Worm (Caenorhabditis elegans) whole organism, L4 larva: ENCODE data around the gene Y54F10AM.11.
"Not testable (repeated sequence)": the region's sequence is repeated elsewhere in the genome, so short reads cannot be mapped to it uniquely, and the experiment has no call there.

ENCODE experiments used
- aha-1 ChIP-seq: fragments of 150-350 bp; peaks from one replicate; lab custom pipeline; 2014; ENCODE audit warnings: missing biosample characterization, missing genetic modification characterization
- ama-1 ChIP-seq: fragments of 150-350 bp; optimal IDR thresholded peaks from 2 replicates; lab custom pipeline; 2014; ENCODE audit warnings: inconsistent platforms, mixed read lengths
- ceh-44 ChIP-seq: fragments of 200-800 bp; sonication (Bioruptor generic); IDR thresholded peaks from 2 replicates; pipeline ENCODE4 v1.3.6; 2022; ENCODE audit warnings: missing genetic modification reagents, missing genetic modification characterization, missing compliant biosample characterization
- dpl-1 ChIP-seq: fragments of 150-350 bp; optimal IDR thresholded peaks from 2 replicates; lab custom pipeline; 2014; ENCODE audit warnings: missing biosample characterization, missing genetic modification reagents, missing genetic modification characterization
- dve-1 ChIP-seq: sonication (generic microtip); optimal IDR thresholded peaks from 2 replicates; lab custom pipeline; 2017; ENCODE audit warnings: antibody characterized with exemption, mild to moderate bottlenecking, missing genetic modification characterization, missing compliant biosample characterization; ENCODE audit not compliant: insufficient read depth
- lin-13 ChIP-seq: fragments of 150-350 bp; optimal IDR thresholded peaks from 2 replicates; lab custom pipeline; 2014; ENCODE audit warnings: missing biosample characterization, missing genetic modification reagents, missing genetic modification characterization
- mdt-29 ChIP-seq: fragments of 200-800 bp; sonication (Bioruptor generic); IDR thresholded peaks from 2 replicates; pipeline ENCODE4 v1.3.6; 2022; ENCODE audit warnings: missing genetic modification reagents, missing genetic modification characterization, missing compliant biosample characterization
- mxl-2 ChIP-seq: fragments of 200-800 bp; sonication (Bioruptor generic); conservative IDR thresholded peaks from 2 replicates; pipeline ENCODE4 v1.3.6; 2022; ENCODE audit warnings: missing genetic modification reagents, missing genetic modification characterization, missing compliant biosample characterization
- mxl-3 ChIP-seq: fragments of 200-800 bp; sonication (Bioruptor generic); optimal IDR thresholded peaks from 2 replicates; lab custom pipeline; 2018; ENCODE audit warnings: mild to moderate bottlenecking, missing genetic modification characterization, missing compliant biosample characterization
- pha-4 ChIP-seq, 2 experiments: fragments of 150-350 bp in 1 of 2; fragments of 200-800 bp in 1 of 2; sonication (Bioruptor generic) in 1 of 2; IDR thresholded peaks in 1 of 2; optimal IDR thresholded peaks in 1 of 2; 2 replicates each; pipeline versions ENCODE4 v1.3.6 to Lab custom; 2014 to 2022; ENCODE audit warnings: missing genetic modification characterization in 2 of 2, missing genetic modification reagents in 2 of 2, missing biosample characterization in 1 of 2, missing compliant biosample characterization in 1 of 2
- zag-1 ChIP-seq: fragments of 150-350 bp; optimal IDR thresholded peaks from 2 replicates; lab custom pipeline; 2014; ENCODE audit warnings: missing biosample characterization, missing genetic modification characterization

ce11 chrIII:2563883-2564282, at the start of gene Y54F10AM.11:
- not testable (repeated sequence) for TF ChIP-seq mxl-3 (GFP tag; lab: Kevin White, UChicago); zag-1 (tag; lab: Kevin White, UChicago); ama-1 (lab: Kevin White, UChicago); mxl-2 (GFP tag; lab: Robert Waterston, UW); dpl-1 (GFP tag; lab: Kevin White, UChicago); ceh-44; mdt-29 (GFP tag; lab: Robert Waterston, UW); lin-13 (GFP tag; lab: Kevin White, UChicago); pha-4 (GFP tag; IDR thresholded peaks at IDR 0.05; lab: Robert Waterston, UW); pha-4 (tag; optimal IDR thresholded peaks at IDR 0.05; lab: Kevin White, UChicago); aha-1 (tag; lab: Kevin White, UChicago); dve-1
